Fruit fly (Drosophila melanogaster) whole organism, pupa: ENCODE results near the gene Kap-alpha3.

Experiments used
- CG10348 ChIP-seq: fragments of 200-800 bp; sonication (Bioruptor generic); IDR thresholded peaks from 2 replicates; pipeline ENCODE4 v1.3.6; 2022; ENCODE audit warnings: missing biosample characterization, missing genetic modification characterization
- CG12605 ChIP-seq: fragments of 200-800 bp; sonication (Bioruptor generic); IDR thresholded peaks from 2 replicates; pipeline ENCODE4 v1.3.6; 2022; ENCODE audit warnings: missing biosample characterization, missing genetic modification characterization
- CG13204 ChIP-seq: fragments of 200-800 bp; sonication (Bioruptor generic); optimal IDR thresholded peaks from 2 replicates; lab custom pipeline; 2018; ENCODE audit warnings: missing biosample characterization, mild to moderate bottlenecking, missing genetic modification characterization, moderate library complexity
- CG14655 ChIP-seq: fragments of 200-800 bp; sonication (Bioruptor generic); optimal IDR thresholded peaks from 3 replicates; lab custom pipeline; 2017; ENCODE audit warnings: mild to moderate bottlenecking, missing biosample characterization, missing genetic modification reagents, missing genetic modification characterization
- CG15710 ChIP-seq: fragments of 200-800 bp; sonication (Bioruptor generic); optimal IDR thresholded peaks from 2 replicates; lab custom pipeline; 2018; ENCODE audit warnings: missing biosample characterization, mild to moderate bottlenecking, missing genetic modification characterization, moderate library complexity
- CG17806 ChIP-seq: fragments of 200-800 bp; sonication (Bioruptor generic); optimal IDR thresholded peaks from 2 replicates; lab custom pipeline; 2018; ENCODE audit warnings: missing biosample characterization, mild to moderate bottlenecking, missing genetic modification characterization, moderate library complexity
- CG32121 ChIP-seq: fragments of 200-800 bp; sonication (Bioruptor generic); IDR thresholded peaks from 2 replicates; pipeline ENCODE4 v1.3.6; 2022; ENCODE audit warnings: missing biosample characterization, missing genetic modification characterization
- CG34367 ChIP-seq: fragments of 200-800 bp; sonication (Bioruptor generic); optimal IDR thresholded peaks from 2 replicates; lab custom pipeline; 2018; ENCODE audit warnings: missing biosample characterization, mild to moderate bottlenecking, missing genetic modification characterization
- CG4496 ChIP-seq: fragments of 200-800 bp; sonication (Bioruptor generic); IDR thresholded peaks from 3 replicates; pipeline ENCODE4 v1.3.6; 2022; ENCODE audit warnings: missing biosample characterization, missing genetic modification characterization
- CG8159 ChIP-seq: fragments of 200-800 bp; sonication (Bioruptor generic); optimal IDR thresholded peaks from 3 replicates; lab custom pipeline; 2018; ENCODE audit warnings: missing biosample characterization, mild to moderate bottlenecking, missing genetic modification characterization, moderate library complexity
- CG8301 ChIP-seq: fragments of 200-800 bp; sonication (Bioruptor generic); optimal IDR thresholded peaks from 2 replicates; lab custom pipeline; 2018; ENCODE audit warnings: missing biosample characterization, mild to moderate bottlenecking, missing genetic modification characterization
- CG9948 ChIP-seq: fragments of 200-800 bp; sonication (Bioruptor generic); optimal IDR thresholded peaks from 2 replicates; lab custom pipeline; 2018; ENCODE audit warnings: missing biosample characterization, mild to moderate bottlenecking, missing genetic modification characterization, moderate library complexity
- D1 ChIP-seq: fragments of 200-800 bp; sonication (Bioruptor generic); optimal IDR thresholded peaks from 2 replicates; lab custom pipeline; 2018; ENCODE audit warnings: missing biosample characterization, mild to moderate bottlenecking, missing genetic modification characterization, moderate library complexity
- EcR ChIP-seq: fragments of 200-800 bp; sonication (Bioruptor generic); optimal IDR thresholded peaks from 3 replicates; lab custom pipeline; 2019; ENCODE audit warnings: missing biosample characterization, missing genetic modification characterization, mild to moderate bottlenecking, moderate library complexity, missing genetic modification reagents
- Ets98B ChIP-seq: fragments of 200-800 bp; sonication (Bioruptor generic); IDR thresholded peaks from 2 replicates; pipeline ENCODE4 v1.3.6; 2022; ENCODE audit warnings: missing biosample characterization, missing genetic modification characterization
- Pif1A ChIP-seq: fragments of 200-800 bp; sonication (Bioruptor generic); optimal IDR thresholded peaks from 3 replicates; lab custom pipeline; 2016; ENCODE audit warnings: missing biosample characterization, missing genetic modification characterization
- Pif1B ChIP-seq: fragments of 200-800 bp; sonication (Bioruptor generic); optimal IDR thresholded peaks from 3 replicates; lab custom pipeline; 2016; ENCODE audit warnings: missing biosample characterization, missing genetic modification characterization
- Snoo ChIP-seq: fragments of 200-800 bp; sonication (Bioruptor generic); optimal IDR thresholded peaks from 3 replicates; lab custom pipeline; 2017; ENCODE audit warnings: missing biosample characterization, mild to moderate bottlenecking, missing genetic modification characterization, inconsistent platforms
- fd96Ca ChIP-seq: fragments of 200-800 bp; sonication (Bioruptor generic); IDR thresholded peaks from 3 replicates; pipeline ENCODE4 v1.3.6; 2022; ENCODE audit warnings: missing biosample characterization, missing genetic modification characterization
- gl ChIP-seq: fragments of 200-800 bp; sonication (Bioruptor generic); optimal IDR thresholded peaks from 2 replicates; lab custom pipeline; 2018; ENCODE audit warnings: missing biosample characterization, mild to moderate bottlenecking, missing genetic modification characterization
- rn ChIP-seq: fragments of 200-800 bp; sonication (Bioruptor generic); IDR thresholded peaks from 2 replicates; pipeline ENCODE4 v1.3.6; 2022; ENCODE audit warnings: missing biosample characterization, missing genetic modification characterization

Gene Kap-alpha3

dm6 chr3R:9604445-9605020 is 27.0 kb upstream of the Kap-alpha3 start:
- TF ChIP-seq Ets98B (GFP tag; lab: Robert Waterston, UW) (no peak), Pif1B (GFP tag; lab: Kevin White, UChicago) (no peak), CG9948 (tag; lab: Kevin White, UChicago) (no peak), CG14655 (GFP tag; lab: Kevin White, UChicago) (no peak)
- TF ChIP-seq, all 21 proteins: peak for 0

- no peak for TF ChIP-seq CG14655 (GFP tag; lab: Kevin White, UChicago)
- TF ChIP-seq D1 (tag; lab: Kevin White, UChicago), result no peak
- TF ChIP-seq Pif1A (GFP tag; lab: Kevin White, UChicago), result no peak
- TF ChIP-seq CG9948 (tag; lab: Kevin White, UChicago), result no peak
- TF ChIP-seq Ets98B (GFP tag; lab: Robert Waterston, UW), result no peak
- peak; percentile 2 for TF ChIP-seq gl (tag; lab: Kevin White, UChicago)
- no peak for TF ChIP-seq Snoo (tag; lab: Kevin White, UChicago)
- no peak for TF ChIP-seq CG12605 (GFP tag; lab: Robert Waterston, UW)
- peak; percentile 12 for TF ChIP-seq EcR (GFP tag; lab: Kevin White, UChicago)
- TF ChIP-seq CG8301, result no peak
- no peak for TF ChIP-seq CG34367 (tag; lab: Kevin White, UChicago)
- TF ChIP-seq, all 21 proteins: peak for 2
Measured at dm6 chr3R:9603022-9603942, 25.7 kb upstream of the Kap-alpha3 start.

dm6 chr3R:9601949-9602348 is 24.4 kb upstream of the Kap-alpha3 start:
- TF ChIP-seq CG9948 (tag; lab: Kevin White, UChicago), result no peak
- no peak for TF ChIP-seq CG10348 (GFP tag; lab: Robert Waterston, UW)
- peak; percentile 7 for TF ChIP-seq CG15710

dm6 chr3R:9600558-9600959 is 23.0 kb upstream of the Kap-alpha3 start:
- peak; percentile 25 for TF ChIP-seq CG14655 (GFP tag; lab: Kevin White, UChicago)
- TF ChIP-seq CG8301, result peak; percentile 27
- TF ChIP-seq CG17806 (tag; lab: Kevin White, UChicago), result peak; percentile 45
- peak; percentile 22 for TF ChIP-seq gl (tag; lab: Kevin White, UChicago)
- peak; percentile 61 for TF ChIP-seq CG8159 (tag; lab: Kevin White, UChicago)
- TF ChIP-seq CG12605 (GFP tag; lab: Robert Waterston, UW), result no peak
- TF ChIP-seq Pif1B (GFP tag; lab: Kevin White, UChicago), result peak; percentile 31
- peak; percentile 40 for TF ChIP-seq Ets98B (GFP tag; lab: Robert Waterston, UW)
- TF ChIP-seq D1 (tag; lab: Kevin White, UChicago), result no peak
- TF ChIP-seq Pif1A (GFP tag; lab: Kevin White, UChicago), result peak; percentile 45
- TF ChIP-seq CG9948 (tag; lab: Kevin White, UChicago), result peak; percentile 6
- TF ChIP-seq EcR (GFP tag; lab: Kevin White, UChicago), result no peak
- TF ChIP-seq CG4496 (GFP tag; lab: Robert Waterston, UW), result peak; percentile 51; the same call in 2 of the 3 replicates
- peak; percentile 40 for TF ChIP-seq CG15710
- no peak for TF ChIP-seq CG13204 (GFP tag; lab: Kevin White, UChicago)

dm6 chr3R:9598099-9598498 is 20.6 kb upstream of the Kap-alpha3 start:
- TF ChIP-seq EcR (GFP tag; lab: Kevin White, UChicago) (no peak), CG9948 (tag; lab: Kevin White, UChicago) (peak; percentile 75), CG10348 (GFP tag; lab: Robert Waterston, UW) (peak; percentile 48; the same call in 1 of the 2 replicates), CG15710 (peak; percentile 58), CG32121 (GFP tag; lab: Robert Waterston, UW) (peak; percentile 76), CG34367 (tag; lab: Kevin White, UChicago) (peak; percentile 47), CG8301 (peak; percentile 94), CG17806 (tag; lab: Kevin White, UChicago) (peak; percentile 75), Pif1B (GFP tag; lab: Kevin White, UChicago) (peak; percentile 77), Snoo (tag; lab: Kevin White, UChicago) (peak; percentile 27), D1 (tag; lab: Kevin White, UChicago) (peak; percentile 20), fd96Ca (GFP tag; lab: Robert Waterston, UW) (peak; percentile 87), Pif1A (GFP tag; lab: Kevin White, UChicago) (peak; percentile 85), rn (GFP tag; lab: Robert Waterston, UW) (peak; percentile 38; the same call in 1 of the 2 replicates), CG8159 (tag; lab: Kevin White, UChicago) (peak; percentile 67), CG13204 (GFP tag; lab: Kevin White, UChicago) (peak; percentile 6), CG4496 (GFP tag; lab: Robert Waterston, UW) (peak; percentile 82), Ets98B (GFP tag; lab: Robert Waterston, UW) (peak; percentile 68), gl (tag; lab: Kevin White, UChicago) (peak; percentile 6), CG14655 (GFP tag; lab: Kevin White, UChicago) (peak; percentile 92), CG12605 (GFP tag; lab: Robert Waterston, UW) (peak; percentile 73)
